Worm (Caenorhabditis elegans): Measurements from ENCODE around the gene K07E3.9.

The K07E3.9 gene

DNA sequence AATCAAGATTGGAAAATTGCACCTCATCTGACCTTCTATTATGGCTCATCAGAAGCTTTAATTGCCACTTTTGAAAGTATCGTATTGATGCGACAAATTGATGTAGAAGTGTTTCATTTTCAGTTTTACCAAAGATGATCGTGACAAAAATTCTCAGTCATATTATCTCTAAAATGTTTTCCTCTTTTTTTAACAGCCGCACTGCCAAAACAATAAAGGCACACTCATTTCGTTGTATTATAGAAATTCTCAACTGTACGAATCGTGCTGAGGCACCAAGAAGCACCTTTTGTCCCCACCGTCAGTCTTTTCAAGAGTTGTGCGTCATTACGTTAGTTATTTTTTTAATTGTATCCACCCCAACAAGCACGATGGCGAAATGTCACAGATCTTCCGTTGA lies at the start of gene K07E3.9:
Gene K07E3.9, plus strand, starts transcription at position 301 of the 400 bp plus-strand sequence.
- no peak for TF ChIP-seq ceh-36 (tag; optimal IDR thresholded peaks at IDR 0.05)
- no peak for TF ChIP-seq ama-1 (optimal IDR thresholded peaks at IDR 0.05)

DNA sequence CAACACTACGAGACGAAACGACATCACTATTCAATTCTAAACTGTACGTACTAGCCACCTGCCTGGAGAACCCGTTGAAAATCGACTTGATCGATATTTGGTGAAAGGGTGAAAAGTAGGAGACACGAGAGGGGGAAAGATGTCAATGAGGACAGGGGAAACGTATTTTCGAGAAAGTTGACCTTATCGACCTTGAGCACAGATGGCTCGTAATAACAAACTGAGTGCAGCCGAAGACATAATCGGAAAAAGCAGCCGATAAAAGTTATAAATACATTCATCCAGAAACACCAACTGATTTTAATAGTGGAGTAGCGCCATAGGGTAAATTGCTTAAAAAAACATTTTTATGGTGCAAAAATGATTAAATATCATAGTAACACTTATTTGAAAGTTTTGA lies 48.0 kb upstream of the K07E3.9 start:
- TF ChIP-seq tra-4 (tag; optimal IDR thresholded peaks at IDR 0.05): no peak
- TF ChIP-seq B0310.2 (tag; optimal IDR thresholded peaks at IDR 0.05): no peak
- TF ChIP-seq flt-1 (GFP tag; IDR thresholded peaks at IDR 0.05): no peak

DNA sequence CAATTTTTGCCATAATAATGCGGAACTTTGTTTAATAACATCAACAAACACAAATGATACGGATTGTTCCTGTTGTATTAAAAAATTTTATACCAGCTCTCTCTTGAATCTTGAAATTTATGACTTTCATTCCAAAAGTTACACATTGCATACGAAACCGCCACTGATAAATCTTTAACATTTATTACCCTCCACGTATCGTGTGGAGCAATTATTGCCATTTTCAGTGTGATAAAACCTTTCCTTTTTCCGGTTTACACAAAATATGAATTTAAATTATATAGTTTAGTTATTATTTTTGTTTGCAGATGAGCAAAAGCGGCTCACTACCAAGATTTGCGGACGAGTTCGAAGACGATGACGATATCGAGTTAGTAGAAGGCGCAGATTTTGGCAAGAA lies 47.2 kb upstream of the K07E3.9 start, which contains the start of gene C18A11.3:
Gene C18A11.3, plus strand, starts transcription at position 301 of the 400 bp plus-strand sequence.
- TF ChIP-seq aly-1 (tag; optimal IDR thresholded peaks at IDR 0.05) (no peak), pes-1 (GFP tag; IDR thresholded peaks at IDR 0.05) (no peak), scrt-1 (GFP tag; IDR thresholded peaks at IDR 0.05) (no peak), sea-1 (GFP tag; conservative IDR thresholded peaks at IDR 0.05) (no peak), hnd-1 (tag; optimal IDR thresholded peaks at IDR 0.05) (no peak), ceh-36 (tag; optimal IDR thresholded peaks at IDR 0.05) (no peak), B0310.2 (tag; optimal IDR thresholded peaks at IDR 0.05) (no peak), ets-7 (tag; optimal IDR thresholded peaks at IDR 0.05) (no peak), tbx-11 (GFP tag; IDR thresholded peaks at IDR 0.05) (no peak), ama-1 (optimal IDR thresholded peaks at IDR 0.05) (no peak), tra-4 (tag; optimal IDR thresholded peaks at IDR 0.05) (no peak), tbx-37 (GFP tag; conservative IDR thresholded peaks at IDR 0.05) (no peak), F13C5.2 (tag; optimal IDR thresholded peaks at IDR 0.05) (no peak)

DNA sequence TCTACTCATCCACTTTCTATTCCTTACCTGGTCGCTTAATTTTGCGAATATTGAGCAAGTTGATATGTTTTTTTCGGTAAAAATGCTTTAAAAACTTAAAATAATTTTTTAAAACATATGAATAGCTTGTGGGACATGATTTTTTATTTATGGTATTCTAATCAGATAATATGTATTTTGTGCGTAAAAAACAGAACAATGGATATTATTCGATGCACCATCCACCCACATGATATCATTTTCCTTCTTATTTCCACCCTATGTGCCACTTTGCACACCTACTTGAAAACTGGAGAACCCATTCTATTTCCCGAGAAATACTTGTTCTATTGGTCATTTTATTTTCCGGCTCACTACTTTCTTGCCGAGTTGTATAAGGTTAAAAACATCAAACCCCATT lies 40.8 kb upstream of the K07E3.9 start, which contains the start of gene C18A11.2:
Gene C18A11.2, plus strand, starts transcription at position 301 of the 400 bp plus-strand sequence.
- TF ChIP-seq ama-1 (optimal IDR thresholded peaks at IDR 0.05) (no peak), sea-1 (GFP tag; conservative IDR thresholded peaks at IDR 0.05) (no peak), pes-1 (GFP tag; IDR thresholded peaks at IDR 0.05) (no peak), aly-1 (tag; optimal IDR thresholded peaks at IDR 0.05) (no peak), tra-4 (tag; optimal IDR thresholded peaks at IDR 0.05) (no peak), hnd-1 (tag; optimal IDR thresholded peaks at IDR 0.05) (no peak), tbx-37 (GFP tag; conservative IDR thresholded peaks at IDR 0.05) (no peak), hmg-4 (GFP tag; optimal IDR thresholded peaks at IDR 0.05) (no peak), F13C5.2 (tag; optimal IDR thresholded peaks at IDR 0.05) (no peak), flt-1 (GFP tag; IDR thresholded peaks at IDR 0.05) (no peak), ceh-13 (GFP tag; optimal IDR thresholded peaks at IDR 0.05) (no peak), scrt-1 (GFP tag; IDR thresholded peaks at IDR 0.05) (no peak)

DNA sequence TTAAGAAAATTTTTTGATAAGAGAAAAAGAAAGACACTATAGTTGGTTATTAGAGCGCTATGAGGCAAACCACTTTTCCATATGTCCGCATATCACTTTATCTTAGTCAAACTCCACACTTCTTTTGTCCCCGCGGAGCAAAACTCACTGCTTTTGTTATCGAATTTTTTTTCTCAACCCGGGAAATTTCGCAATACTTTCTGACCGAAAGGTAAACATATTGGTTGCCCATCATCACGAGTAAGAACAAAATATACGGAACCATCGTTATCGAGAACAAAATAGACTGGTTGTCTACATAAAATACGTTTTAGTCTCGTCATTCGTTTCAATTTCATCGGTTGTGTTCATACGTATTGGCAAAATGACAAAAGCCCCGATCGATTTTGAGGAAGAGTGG lies 38.7 kb upstream of the K07E3.9 start, which contains the start of gene C18A11.1:
Gene C18A11.1, plus strand, starts transcription at position 36 of the 400 bp plus-strand sequence.
- TF ChIP-seq ets-7 (tag; optimal IDR thresholded peaks at IDR 0.05) (no peak), scrt-1 (GFP tag; IDR thresholded peaks at IDR 0.05) (no peak), flt-1 (GFP tag; IDR thresholded peaks at IDR 0.05) (no peak), ceh-36 (tag; optimal IDR thresholded peaks at IDR 0.05) (no peak), pes-1 (GFP tag; IDR thresholded peaks at IDR 0.05) (no peak), tra-4 (tag; optimal IDR thresholded peaks at IDR 0.05) (no peak), hmbx-1 (tag; optimal IDR thresholded peaks at IDR 0.05) (no peak), hnd-1 (tag; optimal IDR thresholded peaks at IDR 0.05) (no peak), tbx-11 (GFP tag; IDR thresholded peaks at IDR 0.05) (no peak), sea-1 (GFP tag; conservative IDR thresholded peaks at IDR 0.05) (no peak)

DNA sequence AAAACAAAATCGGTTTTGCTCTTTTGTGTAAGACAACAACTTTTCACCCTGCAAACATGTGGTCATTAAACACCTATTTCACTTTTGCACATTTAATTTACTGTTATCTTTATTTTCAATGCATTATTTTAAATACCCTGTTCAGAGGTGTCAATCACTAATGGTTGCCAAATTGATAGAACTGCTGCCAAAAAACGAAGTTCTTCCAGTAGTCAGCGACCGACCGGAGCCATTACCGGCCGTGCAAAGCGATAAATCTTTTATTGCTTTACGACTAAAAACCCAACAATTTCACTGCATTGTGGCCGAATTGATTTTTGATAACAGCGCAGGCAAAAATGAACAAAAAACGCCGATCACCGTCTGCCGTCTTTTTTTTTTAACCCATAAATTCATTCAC lies 33.5 kb upstream of the K07E3.9 start:
- no peak for TF ChIP-seq ama-1 (optimal IDR thresholded peaks at IDR 0.05)
- no peak for TF ChIP-seq aly-1 (tag; optimal IDR thresholded peaks at IDR 0.05)

DNA sequence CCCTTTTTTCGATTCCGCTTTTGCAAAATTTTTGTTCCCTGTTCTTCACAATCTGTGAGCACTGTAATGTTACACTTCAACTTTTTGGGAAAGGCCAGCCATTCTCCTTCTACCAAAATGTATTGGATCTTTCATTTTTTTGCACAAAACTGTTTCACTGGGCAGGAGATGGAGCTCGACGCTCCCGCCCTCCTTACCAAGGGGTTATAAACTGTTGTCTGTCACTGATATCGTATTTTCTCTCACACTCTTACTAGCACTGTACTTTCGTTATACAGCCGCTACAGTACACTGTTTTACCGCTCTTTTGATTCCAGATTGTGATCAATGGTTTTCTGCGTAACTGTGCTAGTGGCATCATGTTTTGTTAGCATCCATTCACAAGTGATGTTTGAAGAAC lies 30.3 kb upstream of the K07E3.9 start, which contains the start of gene C46F2.1:
Gene C46F2.1, plus strand, starts transcription at position 301 of the 400 bp plus-strand sequence.
- no peak for TF ChIP-seq tbx-37 (GFP tag; conservative IDR thresholded peaks at IDR 0.05)
- TF ChIP-seq tbx-11 (GFP tag; IDR thresholded peaks at IDR 0.05): no peak
- no peak for TF ChIP-seq hmbx-1 (tag; optimal IDR thresholded peaks at IDR 0.05)
- no peak for TF ChIP-seq B0310.2 (tag; optimal IDR thresholded peaks at IDR 0.05)
- no peak for TF ChIP-seq tra-4 (tag; optimal IDR thresholded peaks at IDR 0.05)
- no peak for TF ChIP-seq sea-1 (GFP tag; conservative IDR thresholded peaks at IDR 0.05)
- TF ChIP-seq ceh-36 (tag; optimal IDR thresholded peaks at IDR 0.05): no peak
- no peak for TF ChIP-seq hmg-4 (GFP tag; optimal IDR thresholded peaks at IDR 0.05)
- no peak for TF ChIP-seq scrt-1 (GFP tag; IDR thresholded peaks at IDR 0.05)

DNA sequence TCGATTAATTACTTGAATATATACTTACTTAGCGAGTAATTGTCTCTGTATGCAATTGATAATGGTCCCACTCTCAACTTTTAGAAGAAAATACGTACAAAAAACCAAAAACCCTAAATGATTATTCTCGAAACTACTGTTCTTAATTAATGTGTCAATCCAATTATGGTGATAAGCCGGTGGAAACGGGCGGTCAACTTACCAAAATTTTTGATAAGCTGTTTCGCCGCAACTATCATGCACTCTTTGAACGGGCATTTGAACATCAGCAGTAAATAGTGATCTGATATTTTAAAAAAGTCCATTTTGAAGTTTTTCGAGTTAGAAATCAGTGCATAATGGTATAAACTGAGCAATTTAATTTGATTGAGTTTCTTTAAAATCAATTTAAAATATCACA lies 29.6 kb upstream of the K07E3.9 start:
- TF ChIP-seq pes-1 (GFP tag; IDR thresholded peaks at IDR 0.05): no peak
- TF ChIP-seq sea-1 (GFP tag; conservative IDR thresholded peaks at IDR 0.05): no peak
- no peak for TF ChIP-seq ceh-13 (GFP tag; optimal IDR thresholded peaks at IDR 0.05)
- TF ChIP-seq scrt-1 (GFP tag; IDR thresholded peaks at IDR 0.05): no peak
- TF ChIP-seq tbx-37 (GFP tag; conservative IDR thresholded peaks at IDR 0.05): no peak
- no peak for TF ChIP-seq flt-1 (GFP tag; IDR thresholded peaks at IDR 0.05)
- no peak for TF ChIP-seq tbx-11 (GFP tag; IDR thresholded peaks at IDR 0.05)
- no peak for TF ChIP-seq ama-1 (optimal IDR thresholded peaks at IDR 0.05)
- TF ChIP-seq aly-1 (tag; optimal IDR thresholded peaks at IDR 0.05): no peak
- no peak for TF ChIP-seq hmg-4 (GFP tag; optimal IDR thresholded peaks at IDR 0.05)
- no peak for TF ChIP-seq B0310.2 (tag; optimal IDR thresholded peaks at IDR 0.05)
- TF ChIP-seq tra-4 (tag; optimal IDR thresholded peaks at IDR 0.05): no peak
- no peak for TF ChIP-seq ceh-36 (tag; optimal IDR thresholded peaks at IDR 0.05)
- no peak for TF ChIP-seq hnd-1 (tag; optimal IDR thresholded peaks at IDR 0.05)
- TF ChIP-seq ets-7 (tag; optimal IDR thresholded peaks at IDR 0.05): no peak

DNA sequence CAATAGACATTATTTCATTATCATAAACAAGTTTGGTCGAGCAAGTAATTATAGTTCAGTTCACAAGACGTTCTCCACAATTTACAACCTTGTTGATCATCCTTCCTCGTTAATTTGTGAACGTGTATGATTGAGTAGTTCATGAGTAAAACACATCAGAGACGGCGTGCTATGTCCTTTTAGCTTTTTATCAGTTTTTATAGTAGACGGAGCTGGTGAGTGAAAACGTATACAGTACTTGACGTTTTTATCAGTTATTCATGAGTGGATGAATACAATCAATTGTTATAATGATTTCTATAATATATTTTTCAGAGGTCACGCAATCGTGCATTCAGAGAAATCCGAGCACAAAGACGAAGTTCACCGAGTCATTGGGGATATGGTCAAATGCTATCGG lies 29.1 kb upstream of the K07E3.9 start:
- no peak for TF ChIP-seq pes-1 (GFP tag; IDR thresholded peaks at IDR 0.05)
- no peak for TF ChIP-seq hmbx-1 (tag; optimal IDR thresholded peaks at IDR 0.05)
- no peak for TF ChIP-seq F13C5.2 (tag; optimal IDR thresholded peaks at IDR 0.05)
- no peak for TF ChIP-seq hmg-4 (GFP tag; optimal IDR thresholded peaks at IDR 0.05)
- no peak for TF ChIP-seq tbx-37 (GFP tag; conservative IDR thresholded peaks at IDR 0.05)

All from whole organism, early embryonic.